Worm (Caenorhabditis elegans) whole organism, L1 larva: ENCODE measurements around the gene cyb-2.1.

Experiments used
- nhr-237 ChIP-seq: fragments of 150-350 bp; optimal IDR thresholded peaks from 2 replicates; lab custom pipeline; 2014; ENCODE audit warnings: missing biosample characterization, missing genetic modification characterization
- unc-62 ChIP-seq: fragments of 150-350 bp; optimal IDR thresholded peaks from 2 replicates; lab custom pipeline; 2014; ENCODE audit warnings: missing biosample characterization, missing genetic modification reagents, missing genetic modification characterization

DNA sequence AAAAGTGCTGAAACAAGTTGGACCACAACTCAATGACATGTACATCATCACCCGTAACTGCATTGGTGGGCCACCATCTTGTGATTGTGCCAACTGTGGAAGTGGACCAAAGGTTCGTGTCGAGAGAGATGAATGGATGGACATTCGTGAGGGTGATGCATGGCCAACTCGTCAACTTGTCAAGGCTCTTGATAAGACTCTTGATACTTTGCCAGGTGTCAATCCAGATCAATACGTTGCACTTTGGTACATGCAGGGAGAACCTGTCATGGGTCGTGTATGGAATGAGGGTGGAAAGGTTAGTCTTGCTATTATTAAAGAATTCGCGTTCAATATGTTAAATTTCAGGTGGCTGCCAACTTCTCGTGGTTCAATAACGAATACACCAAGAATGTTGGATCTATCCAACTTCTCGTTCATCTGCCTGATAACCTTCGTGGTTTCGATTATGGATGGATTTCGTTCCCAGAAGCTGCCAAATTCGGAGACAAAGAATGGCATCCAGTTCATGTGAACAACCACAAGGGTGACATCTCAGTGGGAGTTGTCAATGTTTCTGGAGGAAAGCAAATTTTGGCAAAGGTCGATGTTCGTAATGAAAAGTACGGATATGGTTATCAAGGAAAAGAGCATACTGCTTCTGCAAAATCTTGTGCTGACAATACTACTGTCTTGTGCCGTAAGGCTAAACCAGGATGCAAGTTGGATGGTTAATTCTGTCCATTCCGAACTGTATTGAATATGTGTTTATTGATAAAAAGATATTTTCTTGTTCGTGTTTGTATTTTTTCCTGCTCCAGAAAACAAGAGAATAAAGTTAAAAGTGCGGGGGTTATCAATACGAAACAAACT lies 35.2 kb upstream of the cyb-2.1 start:
- TF ChIP-seq unc-62 (GFP tag; lab: Kevin White, UChicago), result no peak
- no peak for TF ChIP-seq nhr-237 (tag; lab: Kevin White, UChicago)
